Worm (Caenorhabditis elegans): ENCODE results near the gene Y43F8B.9.
A peak's percentile ranks its signal among the peaks of the same experiment; 100 is the strongest.

Gene Y43F8B.9

DNA sequence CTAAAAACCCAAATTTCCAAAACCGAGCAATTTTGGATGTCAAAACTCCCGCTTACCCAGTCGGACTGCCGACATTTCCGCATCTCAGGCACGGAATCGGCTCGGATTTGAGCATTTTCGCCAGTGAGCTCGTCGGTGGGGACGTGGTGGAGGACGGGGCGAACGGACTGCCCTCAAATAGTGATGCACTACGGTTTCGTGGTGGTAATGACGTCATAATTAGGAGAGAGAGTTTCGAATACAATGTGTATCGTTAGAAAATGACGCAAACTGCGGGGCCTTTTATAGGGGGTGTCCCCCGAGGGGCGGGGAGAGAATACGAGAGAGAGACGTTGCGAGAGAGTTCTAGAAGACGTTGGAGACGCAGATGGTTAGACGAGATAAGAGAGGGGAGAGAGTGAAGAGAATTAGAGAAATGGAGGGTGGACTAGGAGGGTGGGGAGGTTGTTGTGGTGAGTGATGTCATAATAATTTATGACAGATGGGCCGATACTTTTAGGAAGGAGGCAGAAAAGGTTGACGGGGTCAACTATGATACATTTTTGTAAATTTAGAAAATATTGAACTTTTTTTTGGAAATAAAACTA lies 44.7 kb downstream of the Y43F8B.9 start:
- TF ChIP-seq snpc-4 (GFP tag; optimal IDR thresholded peaks at IDR 0.05) = no peak
- TF ChIP-seq snpc-4 (tag; optimal IDR thresholded peaks at IDR 0.05) = peak in 2 of 4 experiments; percentile 56 to 60
- no peak for TF ChIP-seq ztf-18 (tag; optimal IDR thresholded peaks at IDR 0.05)
- no peak for TF ChIP-seq nhr-27 (tag; optimal IDR thresholded peaks at IDR 0.05)
- peak; percentile 56 for TF ChIP-seq madf-10 (tag; optimal IDR thresholded peaks at IDR 0.05)
- TF ChIP-seq bed-2 (GFP tag; IDR thresholded peaks at IDR 0.05) = no peak
- no peak for TF ChIP-seq tbx-9 (tag; optimal IDR thresholded peaks at IDR 0.05; ENCODE audit: borderline replicate concordance)
- TF ChIP-seq Y53G8AR.9 (GFP tag; conservative IDR thresholded peaks at IDR 0.05) = peak; percentile 38; the same call in 1 of the 2 replicates
- no peak for TF ChIP-seq nhr-179 (tag; optimal IDR thresholded peaks at IDR 0.05)
- peak; percentile 45 for TF ChIP-seq tlf-1 (GFP tag; optimal IDR thresholded peaks at IDR 0.05)
- TF ChIP-seq madf-8 (GFP tag; conservative IDR thresholded peaks at IDR 0.05) = no peak
- no peak for TF ChIP-seq B0019.2 (GFP tag; conservative IDR thresholded peaks at IDR 0.05)
- TF ChIP-seq F22D6.2 (tag; optimal IDR thresholded peaks at IDR 0.05) = peak; percentile 0
- peak; percentile 28 for TF ChIP-seq athp-1 (tag; optimal IDR thresholded peaks at IDR 0.05)
- TF ChIP-seq hmg-20 (GFP tag; IDR thresholded peaks at IDR 0.05) = no peak
- peak; percentile 41; the same call in 1 of the 2 replicates for TF ChIP-seq let-526 (GFP tag; IDR thresholded peaks at IDR 0.05)
- TF ChIP-seq hrde-1 (tag; optimal IDR thresholded peaks at IDR 0.05; ENCODE audit: borderline replicate concordance) = no peak
- no peak for TF ChIP-seq aptf-2 (GFP tag; conservative IDR thresholded peaks at IDR 0.05)
- no peak for TF ChIP-seq Y67H2A.10 (GFP tag; conservative IDR thresholded peaks at IDR 0.05)
- TF ChIP-seq unc-130 (GFP tag; optimal IDR thresholded peaks at IDR 0.05) = no peak
- no peak for TF ChIP-seq F57C9.4 (tag; optimal IDR thresholded peaks at IDR 0.05)
- TF ChIP-seq F39B2.1 (GFP tag; IDR thresholded peaks at IDR 0.05) = no peak
- no peak for TF ChIP-seq mes-4 (tag; optimal IDR thresholded peaks at IDR 0.05)
- TF ChIP-seq mxl-1 (tag; optimal IDR thresholded peaks at IDR 0.05) = no peak
- 0 out of 2 replicates have a peak, but pooled peaks have one; percentile 66 for TF ChIP-seq hlh-26 (GFP tag; conservative IDR thresholded peaks at IDR 0.05)
- 0 out of 2 replicates have a peak, but pooled peaks have one; percentile 2 for TF ChIP-seq madf-3 (GFP tag; IDR thresholded peaks at IDR 0.05)
- TF ChIP-seq nfyb-1 (GFP tag; IDR thresholded peaks at IDR 0.05) = peak; percentile 94
- TF ChIP-seq T07F8.4 (tag; optimal IDR thresholded peaks at IDR 0.05) = peak; percentile 34
- TF ChIP-seq F33H1.4 (GFP tag; IDR thresholded peaks at IDR 0.05) = no peak
- peak; percentile 63 for TF ChIP-seq attf-5 (GFP tag; optimal IDR thresholded peaks at IDR 0.05)
- peak; percentile 66 for TF ChIP-seq repo-1 (tag; optimal IDR thresholded peaks at IDR 0.05)
- TF ChIP-seq ceh-27 (GFP tag; optimal IDR thresholded peaks at IDR 0.05) = peak; percentile 69
- peak; percentile 45 for TF ChIP-seq ets-4 (GFP tag; optimal IDR thresholded peaks at IDR 0.05)
- TF ChIP-seq ceh-100 (GFP tag; IDR thresholded peaks at IDR 0.05) = peak; percentile 35; the same call in 1 of the 2 replicates
- no peak for TF ChIP-seq lsl-1 (GFP tag; optimal IDR thresholded peaks at IDR 0.05)
- peak; percentile 56; the same call in 1 of the 2 replicates for TF ChIP-seq egl-44 (GFP tag; IDR thresholded peaks at IDR 0.05)
- TF ChIP-seq madf-6 (GFP tag; IDR thresholded peaks at IDR 0.05) = peak; percentile 38; the same call in 1 of the 2 replicates
- peak; percentile 82 for TF ChIP-seq gei-17 (GFP tag; optimal IDR thresholded peaks at IDR 0.05)
- TF ChIP-seq hsf-1 (GFP tag; IDR thresholded peaks at IDR 0.05) = peak; percentile 96
- no peak for TF ChIP-seq akir-1 (GFP tag; optimal IDR thresholded peaks at IDR 0.05)
- TF ChIP-seq egl-18 (GFP tag; IDR thresholded peaks at IDR 0.05) = 0 out of 2 replicates have a peak, but pooled peaks have one; percentile 18
- TF ChIP-seq ztf-3 (GFP tag; optimal IDR thresholded peaks at IDR 0.05) = peak; percentile 84
- TF ChIP-seq B0336.3 (GFP tag; IDR thresholded peaks at IDR 0.05) = peak; percentile 78; the same call in 1 of the 2 replicates
- no peak; the same call in 1 of the 2 replicates for TF ChIP-seq cebp-1 (GFP tag; IDR thresholded peaks at IDR 0.05)
- peak; percentile 82 for TF ChIP-seq cebp-1 (tag; optimal IDR thresholded peaks at IDR 0.05)
- no peak for TF ChIP-seq bed-1 (GFP tag; IDR thresholded peaks at IDR 0.05)
- no peak for TF ChIP-seq ceh-40 (GFP tag; IDR thresholded peaks at IDR 0.05)
- TF ChIP-seq egrh-3 (GFP tag; IDR thresholded peaks at IDR 0.05) = peak; percentile 33; the same call in 1 of the 2 replicates
